Worm (Caenorhabditis elegans) whole organism, mixed stage, embryonic: Measurements from ENCODE around the gene F54D5.15.

Source experiments
- elt-3 ChIP-seq: fragments of 150-350 bp; optimal IDR thresholded peaks from 2 replicates; lab custom pipeline; 2014; ENCODE audit warnings: missing biosample characterization, missing genetic modification characterization
- lin-13 ChIP-seq: fragments of 150-350 bp; optimal IDR thresholded peaks from 2 replicates; lab custom pipeline; 2014; ENCODE audit warnings: missing biosample characterization, missing genetic modification characterization
- nhr-2 ChIP-seq: fragments of 150-350 bp; optimal IDR thresholded peaks from 2 replicates; lab custom pipeline; 2014; ENCODE audit warnings: missing biosample characterization, missing genetic modification characterization
- nhr-28 ChIP-seq: fragments of 150-350 bp; optimal IDR thresholded peaks from 2 replicates; lab custom pipeline; 2014; ENCODE audit warnings: missing biosample characterization, missing genetic modification characterization
- snpc-4 ChIP-seq: fragments of 150-350 bp; optimal IDR thresholded peaks from 2 replicates; lab custom pipeline; 2014; ENCODE audit warnings: missing biosample characterization, missing genetic modification characterization
- sptf-1 ChIP-seq: sonication (generic microtip); optimal IDR thresholded peaks from 2 replicates; lab custom pipeline; 2017; ENCODE audit warnings: mild to moderate bottlenecking, missing genetic modification characterization, moderate library complexity, missing compliant biosample characterization
- unc-62 ChIP-seq: fragments of 150-350 bp; optimal IDR thresholded peaks from 2 replicates; lab custom pipeline; 2014; ENCODE audit warnings: missing biosample characterization, missing genetic modification reagents, missing genetic modification characterization
- zip-8 ChIP-seq: fragments of 150-350 bp; optimal IDR thresholded peaks from 2 replicates; lab custom pipeline; 2014; ENCODE audit warnings: missing biosample characterization, missing genetic modification characterization
- ztf-11 ChIP-seq: fragments of 150-350 bp; optimal IDR thresholded peaks from 2 replicates; lab custom pipeline; 2014; ENCODE audit warnings: missing biosample characterization, missing genetic modification characterization

DNA sequence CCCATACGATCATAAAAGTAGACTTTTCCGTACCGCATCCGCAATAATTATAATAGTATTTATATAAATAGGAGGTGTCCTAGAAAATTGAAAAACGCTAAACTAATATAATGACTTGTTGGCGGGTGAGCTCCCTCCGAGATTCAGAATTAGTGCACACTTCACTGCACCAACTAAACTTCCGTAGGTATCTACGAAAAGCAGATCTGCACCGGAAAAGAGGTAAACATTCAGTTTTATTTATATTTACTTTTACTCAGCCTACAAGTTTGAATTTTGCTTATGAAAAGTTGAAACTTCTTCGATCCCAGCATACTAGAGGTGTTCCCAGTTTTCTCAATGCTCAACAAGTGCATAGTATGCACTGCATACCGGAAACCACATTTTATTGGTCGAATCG, 28.0 kb upstream of the F54D5.15 start, which contains the start of gene F07A11.1:
- no peak for TF ChIP-seq ztf-11 (tag; lab: Kevin White, UChicago)
- no peak for TF ChIP-seq unc-62 (GFP tag; lab: Kevin White, UChicago)
- TF ChIP-seq zip-8 (tag; lab: Kevin White, UChicago) = no peak
- no peak for TF ChIP-seq sptf-1
- TF ChIP-seq elt-3 (tag; lab: Kevin White, UChicago) = no peak
- TF ChIP-seq nhr-2 (tag; lab: Kevin White, UChicago) = no peak
- no peak for TF ChIP-seq nhr-28 (tag; lab: Kevin White, UChicago)
- no peak for TF ChIP-seq lin-13 (tag; lab: Kevin White, UChicago)
- TF ChIP-seq snpc-4 = no peak
